Worm (Caenorhabditis elegans) whole organism, L4 larva: ENCODE measurements around the gene cpt-1.

Source experiments
- F26F4.8 ChIP-seq: fragments of 200-800 bp; sonication (Bioruptor generic); conservative IDR thresholded peaks from 2 replicates; pipeline ENCODE4 v1.3.6; 2022; ENCODE audit warnings: missing genetic modification characterization, missing compliant biosample characterization
- Y5F2A.4 ChIP-seq: fragments of 200-800 bp; sonication (Bioruptor generic); optimal IDR thresholded peaks from 2 replicates; lab custom pipeline; 2018; ENCODE audit warnings: mild to moderate bottlenecking, missing genetic modification characterization, missing compliant biosample characterization
- aly-2 ChIP-seq: sonication (generic microtip); optimal IDR thresholded peaks from 2 replicates; lab custom pipeline; 2018; ENCODE audit warnings: missing biosample characterization, missing genetic modification characterization
- ceh-20 ChIP-seq: fragments of 200-800 bp; sonication (Bioruptor generic); IDR thresholded peaks from 2 replicates; pipeline ENCODE4 v1.3.6; 2022; ENCODE audit warnings: missing genetic modification reagents, missing genetic modification characterization, missing compliant biosample characterization
- nhr-10 ChIP-seq: fragments of 150-350 bp; optimal IDR thresholded peaks from 2 replicates; lab custom pipeline; 2014; ENCODE audit warnings: missing biosample characterization, missing genetic modification characterization
- nhr-11 ChIP-seq: fragments of 150-350 bp; optimal IDR thresholded peaks from 2 replicates; lab custom pipeline; 2014; ENCODE audit warnings: missing biosample characterization, missing genetic modification characterization
- nhr-25 ChIP-seq: sonication (generic microtip); optimal IDR thresholded peaks from 2 replicates; lab custom pipeline; 2017; ENCODE audit warnings: missing genetic modification characterization, mild to moderate bottlenecking, missing compliant biosample characterization, antibody characterized with exemption, moderate library complexity, borderline replicate concordance; ENCODE audit not compliant: insufficient read depth
- nhr-76 ChIP-seq: fragments of 150-350 bp; optimal IDR thresholded peaks from 2 replicates; lab custom pipeline; 2014; ENCODE audit warnings: missing biosample characterization, missing genetic modification characterization
- skn-1 ChIP-seq: fragments of 150-350 bp; optimal IDR thresholded peaks from 2 replicates; lab custom pipeline; 2014; ENCODE audit warnings: missing biosample characterization, missing genetic modification characterization
- ztf-11 ChIP-seq: fragments of 150-350 bp; optimal IDR thresholded peaks from 2 replicates; lab custom pipeline; 2014; ENCODE audit warnings: missing biosample characterization, missing genetic modification characterization

DNA sequence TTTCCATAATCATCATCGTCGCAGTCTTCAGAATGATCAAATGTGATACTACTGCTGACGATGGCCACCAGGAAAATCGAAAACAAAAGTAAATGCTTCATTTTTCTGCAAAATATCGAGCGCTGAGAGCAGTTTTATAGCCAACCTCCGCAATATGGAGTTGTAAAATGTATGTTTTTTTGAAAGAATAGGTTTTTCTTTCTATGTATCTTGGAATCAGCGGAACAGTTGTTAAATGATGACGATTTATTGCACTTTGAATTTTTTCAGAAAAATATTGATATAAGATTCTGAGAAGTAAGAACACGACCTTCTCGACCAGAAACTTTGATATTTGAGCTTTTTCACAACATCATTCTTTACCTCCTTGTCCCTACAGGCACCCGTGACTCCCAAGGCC, 32.6 kb upstream of the cpt-1 start, which contains the start of gene Y46G5A.23:
- TF ChIP-seq nhr-76 = no peak
- TF ChIP-seq F26F4.8 = no peak
- no peak for TF ChIP-seq nhr-11 (tag; lab: Kevin White, UChicago)
- TF ChIP-seq nhr-25 (tag; lab: Kevin White, UChicago) = no peak
- TF ChIP-seq Y5F2A.4 (GFP tag; lab: Kevin White, UChicago) = no peak
- no peak for TF ChIP-seq aly-2 (tag; lab: Kevin White, UChicago)
- TF ChIP-seq ztf-11 (tag; lab: Kevin White, UChicago) = no peak
- TF ChIP-seq nhr-10 (tag; lab: Kevin White, UChicago) = no peak
- no peak for TF ChIP-seq ceh-20 (GFP tag; lab: Robert Waterston, UW)
- TF ChIP-seq skn-1 (tag; lab: Kevin White, UChicago) = no peak
